Worm (Caenorhabditis elegans) whole organism, dauer: ENCODE measurements around the gene isp-1.

Source experiments
- unc-62 ChIP-seq: sonication (generic microtip); optimal IDR thresholded peaks from 2 replicates; lab custom pipeline; 2017; ENCODE audit warnings: missing biosample characterization, missing genetic modification reagents, missing genetic modification characterization

isp-1 gene

DNA sequence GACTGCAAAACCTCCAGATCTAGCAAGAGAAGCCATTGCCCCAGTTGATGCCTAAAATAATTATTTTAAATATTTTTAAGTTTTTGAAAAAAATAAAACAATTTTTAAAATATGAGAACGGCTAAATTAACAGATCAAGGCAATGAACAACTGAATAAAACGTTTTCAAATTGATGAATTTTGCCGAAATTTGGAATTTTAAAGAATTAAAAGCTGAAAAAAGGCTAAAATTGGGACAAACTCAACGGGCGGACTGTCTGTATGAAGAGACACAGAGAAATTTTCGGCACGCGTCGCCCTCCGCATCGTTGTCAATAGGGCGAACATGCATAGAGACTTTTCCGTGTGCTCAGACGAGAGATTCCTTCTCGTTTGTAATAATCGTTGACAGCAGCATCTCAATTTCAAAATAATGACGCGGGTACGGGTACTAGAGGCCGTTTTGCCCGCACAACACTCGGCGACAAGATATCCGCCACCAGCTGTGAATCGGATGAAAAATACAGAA, at the start of gene isp-1, which contains the start of gene islo-1:
Gene isp-1, minus strand, starts transcription at position 51 of the 508 bp plus-strand sequence.
Gene islo-1, plus strand, starts transcription at position 385 of the 508 bp plus-strand sequence.
- TF ChIP-seq unc-62 (GFP tag; lab: Kevin White, UChicago): no peak

DNA sequence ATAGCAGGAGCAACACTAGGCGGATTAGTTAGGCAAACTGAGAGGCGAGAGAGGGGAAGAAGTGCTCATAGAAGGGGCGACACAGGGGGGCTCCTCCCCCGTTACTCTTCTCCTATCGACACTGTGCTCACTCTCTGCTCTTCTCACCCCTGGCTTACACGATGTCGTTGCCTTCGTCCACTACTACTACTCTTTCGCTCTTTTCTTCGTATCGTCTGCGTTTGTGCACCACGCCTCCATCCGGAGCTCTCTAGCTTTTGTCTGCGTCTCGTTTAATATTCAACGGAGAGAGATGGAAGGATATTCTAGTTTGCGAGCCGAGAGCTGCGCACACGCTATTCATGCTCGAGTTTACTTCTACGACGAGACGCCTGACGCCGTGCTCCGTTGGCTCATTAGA, 47.5 kb upstream of the isp-1 start:
- TF ChIP-seq unc-62 (GFP tag; lab: Kevin White, UChicago): no peak

DNA sequence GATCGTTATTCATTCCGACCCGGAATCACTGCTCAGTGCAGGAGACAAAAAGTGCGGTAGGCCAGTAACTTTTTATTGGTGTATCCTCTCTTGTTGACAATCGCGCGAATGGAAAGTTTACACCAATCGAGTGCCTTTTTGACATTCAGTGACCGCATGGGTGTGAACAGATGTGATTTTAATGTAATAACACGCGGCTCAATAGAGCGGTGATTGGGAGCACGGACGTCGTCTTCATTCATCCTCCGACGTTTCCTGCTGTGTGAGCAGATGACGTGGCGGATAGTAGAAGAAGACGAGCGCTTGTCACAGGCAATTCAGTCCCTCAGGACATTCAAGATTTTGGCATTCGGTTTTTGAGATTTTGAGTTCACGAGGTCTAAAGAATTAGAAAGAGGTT, 46.7 kb upstream of the isp-1 start:
- no peak for TF ChIP-seq unc-62 (GFP tag; lab: Kevin White, UChicago)

DNA sequence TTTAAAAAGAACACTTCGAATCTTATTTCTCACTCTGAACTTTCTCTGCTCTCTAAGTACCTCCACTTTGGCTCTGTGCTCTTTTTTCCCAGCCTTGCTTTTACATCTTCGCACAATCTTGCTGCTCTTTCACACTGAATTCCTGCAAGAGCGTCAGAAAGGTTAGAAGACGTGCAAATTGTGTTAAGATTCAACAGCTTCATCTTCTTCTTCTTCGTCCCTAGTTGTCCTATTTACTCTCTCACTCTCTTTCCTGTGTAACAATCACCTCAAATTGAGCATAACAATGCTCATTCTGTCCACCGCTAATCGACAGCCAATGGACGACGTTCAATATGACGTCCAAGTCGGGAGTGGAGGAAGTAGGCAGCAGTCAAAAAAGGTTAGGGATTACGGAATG, 45.5 kb upstream of the isp-1 start:
- TF ChIP-seq unc-62 (GFP tag; lab: Kevin White, UChicago): no peak

DNA sequence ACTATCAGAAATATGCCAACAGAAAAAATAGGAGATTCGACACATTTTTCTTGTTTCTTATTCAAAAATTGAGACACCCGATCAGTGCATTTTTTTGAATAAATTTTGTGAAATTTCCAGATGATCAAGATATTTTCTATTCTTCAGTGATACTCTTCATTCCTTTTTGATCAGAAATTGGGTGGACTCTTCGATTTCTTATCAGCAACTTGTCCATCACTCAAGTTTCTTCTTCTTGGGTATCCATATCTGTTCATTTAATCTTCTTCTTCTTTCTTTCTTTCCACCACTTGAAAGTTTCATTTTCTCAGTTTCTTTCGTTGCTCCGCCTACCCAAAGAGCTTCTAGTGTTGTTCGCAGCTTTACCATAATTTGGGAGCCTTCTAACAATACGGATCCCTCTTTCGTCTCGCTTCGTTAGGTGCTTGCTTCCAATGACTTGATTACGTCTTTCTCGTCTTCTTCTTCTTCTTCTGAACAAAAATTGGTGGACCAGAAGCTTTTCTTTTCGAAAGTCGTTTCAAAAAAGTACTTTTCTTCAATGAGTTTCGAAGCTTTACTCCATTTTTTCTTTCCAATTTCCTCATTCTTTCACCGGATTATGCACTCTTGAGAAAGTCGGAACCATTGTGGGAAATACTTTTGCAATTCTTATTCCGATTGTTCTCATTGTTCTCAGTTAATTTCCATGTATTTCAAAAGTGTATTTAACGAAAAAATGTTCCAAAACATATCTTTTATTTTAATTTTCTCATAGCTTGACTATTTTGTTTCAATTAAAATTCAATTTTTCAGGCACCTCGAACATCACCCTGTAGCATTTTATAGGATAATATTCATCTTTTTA, 40.1 kb upstream of the isp-1 start, which contains the start of gene pct-1:
Gene pct-1, plus strand, starts transcription at position 797 of the 847 bp plus-strand sequence.
- TF ChIP-seq unc-62 (GFP tag; lab: Kevin White, UChicago): no peak

DNA sequence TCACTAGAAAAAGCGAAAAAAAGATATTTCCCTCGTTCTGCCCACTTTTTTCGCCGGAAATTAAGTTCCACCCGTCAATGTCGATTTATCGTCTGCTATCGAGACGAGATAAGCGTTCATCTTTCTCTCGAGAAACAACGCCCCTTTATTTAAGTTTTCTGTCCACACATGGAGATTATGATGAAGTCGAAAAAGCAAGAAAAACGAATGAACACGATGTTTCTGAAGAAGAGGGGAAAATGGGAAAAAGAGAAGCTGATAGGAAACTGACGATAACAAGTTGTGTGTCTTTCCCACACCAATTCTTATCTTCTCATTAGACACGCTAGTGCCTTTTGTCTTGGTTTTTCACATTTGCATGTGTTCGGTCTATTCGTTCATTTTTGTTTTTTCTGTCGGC, 38.9 kb upstream of the isp-1 start:
- TF ChIP-seq unc-62 (GFP tag; lab: Kevin White, UChicago): no peak

DNA sequence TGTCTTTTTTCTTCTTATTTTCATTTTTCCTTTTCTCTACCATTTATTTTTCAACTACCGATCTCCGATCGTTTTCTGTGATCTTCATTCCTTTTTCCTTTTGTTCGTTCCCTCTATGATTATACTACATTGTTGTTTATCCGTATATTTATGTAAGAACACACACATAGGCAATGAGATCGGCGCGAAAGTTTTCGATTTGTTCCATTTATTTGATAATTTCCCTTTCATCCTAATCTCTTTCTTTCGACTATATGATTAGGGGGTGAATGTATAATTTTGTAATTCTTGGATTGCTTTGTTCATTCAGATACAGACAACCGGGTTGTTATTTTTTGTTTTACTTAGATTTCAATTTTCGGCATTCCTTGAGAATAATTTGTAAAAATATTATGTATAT, 37.8 kb upstream of the isp-1 start:
- TF ChIP-seq unc-62 (GFP tag; lab: Kevin White, UChicago): no peak

DNA sequence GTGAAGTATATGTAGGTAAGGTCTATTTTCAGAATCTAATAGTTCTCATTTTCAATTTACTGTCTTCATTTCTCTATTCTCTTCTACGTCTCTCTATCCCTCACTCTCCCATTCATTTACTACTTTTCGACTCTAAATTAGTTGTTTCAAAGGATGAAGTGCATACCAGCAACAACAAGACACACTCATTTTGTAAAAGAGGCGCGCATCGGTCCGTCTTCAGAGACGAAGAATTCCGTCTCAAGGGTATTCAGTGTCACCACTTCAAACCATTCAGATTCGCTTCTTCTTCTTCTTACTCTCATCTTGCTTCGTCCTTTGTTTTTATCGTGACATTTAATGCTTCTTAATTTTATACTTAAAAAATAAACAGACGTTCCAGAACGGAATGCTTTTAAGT, 35.5 kb upstream of the isp-1 start:
- TF ChIP-seq unc-62 (GFP tag; lab: Kevin White, UChicago): no peak

ce11 chrIV:8170264-8170663, 34.4 kb upstream of the isp-1 start:
- TF ChIP-seq unc-62 (GFP tag; lab: Kevin White, UChicago): no peak

DNA sequence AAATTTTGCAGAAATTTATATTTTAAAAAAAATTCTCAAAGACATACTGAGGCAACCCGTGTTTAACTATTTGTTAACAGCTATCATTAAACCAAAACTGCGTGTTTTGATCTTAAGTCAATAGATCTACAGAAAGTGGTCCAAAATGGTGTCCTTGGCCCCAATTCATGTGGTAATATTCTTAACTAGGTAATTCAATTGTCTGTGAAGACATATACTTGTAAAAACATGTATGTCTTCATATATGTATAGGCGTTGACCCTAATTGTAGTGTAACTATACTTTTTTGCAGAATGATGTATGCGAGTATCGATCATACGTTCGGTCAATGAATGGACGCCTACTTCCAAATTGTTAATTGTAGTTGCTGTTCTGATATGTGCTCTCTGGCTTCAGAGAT, 33.8 kb upstream of the isp-1 start, which contains the start of gene C07G1.15:
Gene C07G1.15, plus strand, starts transcription at position 301 of the 400 bp plus-strand sequence.
- TF ChIP-seq unc-62 (GFP tag; lab: Kevin White, UChicago): no peak

DNA sequence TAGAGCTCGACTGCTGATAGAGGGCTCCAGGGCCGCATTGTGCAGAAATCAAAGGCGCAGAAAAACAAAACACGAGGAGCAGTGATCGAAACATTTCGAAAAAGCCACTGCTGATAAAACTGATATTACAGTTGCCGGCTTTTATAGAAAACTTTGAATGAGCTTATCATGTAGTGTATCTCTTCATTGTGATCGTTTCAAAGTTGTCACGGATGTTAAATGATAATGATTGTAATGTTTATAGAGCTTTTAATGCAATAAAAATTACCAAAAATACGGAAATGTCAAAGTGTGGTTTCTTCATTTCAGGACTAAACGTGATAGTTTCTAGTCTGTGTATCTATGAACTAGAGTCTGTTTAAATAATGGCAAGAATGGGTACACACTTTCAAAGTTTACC, 32.8 kb upstream of the isp-1 start, which contains the start of gene clec-52:
Gene clec-52, minus strand, starts transcription at position 101 of the 400 bp plus-strand sequence.
- no peak for TF ChIP-seq unc-62 (GFP tag; lab: Kevin White, UChicago)

ce11 chrIV:8165950-8166349, 30.1 kb upstream of the isp-1 start, which contains the start of gene B0218.7:
Gene B0218.7 (minus strand): TSS chrIV:8166050.
- TF ChIP-seq unc-62 (GFP tag; lab: Kevin White, UChicago): no peak

- no peak for TF ChIP-seq unc-62 (GFP tag; lab: Kevin White, UChicago)
Measured at ce11 chrIV:8164515-8164914, 28.7 kb upstream of the isp-1 start.

DNA sequence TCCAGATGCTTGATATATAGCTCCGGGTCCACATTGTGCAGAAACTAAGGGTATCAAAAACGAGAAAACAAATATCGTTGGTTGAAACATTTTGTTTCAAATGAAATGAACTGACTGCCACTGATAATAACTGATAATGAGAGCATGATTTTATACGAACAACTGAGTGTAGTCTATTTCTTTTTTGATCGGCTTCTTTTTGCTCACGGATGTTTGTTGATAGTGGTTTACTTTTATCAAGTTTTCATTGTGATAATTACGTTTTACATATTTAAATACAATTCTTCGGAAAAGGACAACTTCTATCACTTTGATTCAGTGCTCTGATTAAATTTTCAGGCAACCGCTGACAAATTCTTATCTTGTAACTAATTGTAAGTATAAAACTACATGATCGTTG, 27.8 kb upstream of the isp-1 start, which contains the start of gene clec-51:
Gene clec-51, minus strand, starts transcription at position 114 of the 400 bp plus-strand sequence.
- no peak for TF ChIP-seq unc-62 (GFP tag; lab: Kevin White, UChicago)

- no peak for TF ChIP-seq unc-62 (GFP tag; lab: Kevin White, UChicago)
Measured at ce11 chrIV:8161774-8162173, 25.9 kb upstream of the isp-1 start.

DNA sequence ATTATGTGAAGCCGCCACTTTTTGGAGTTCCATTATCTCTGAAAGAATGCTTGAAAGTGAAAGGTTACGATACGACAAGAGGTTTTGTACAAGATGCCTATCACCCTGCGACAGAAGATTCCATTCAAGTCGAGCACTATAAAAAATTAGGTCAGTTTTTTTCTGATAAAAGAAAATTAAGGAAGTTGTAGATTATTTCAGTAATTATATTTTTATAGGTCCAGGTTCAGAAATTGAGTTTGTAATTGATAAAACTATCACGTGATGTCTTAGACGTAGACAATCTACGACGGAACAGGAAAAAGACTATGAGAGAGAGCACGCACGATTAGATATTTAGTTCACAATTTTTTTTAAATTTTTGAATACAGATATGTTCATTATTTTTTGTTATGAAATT, 24.1 kb upstream of the isp-1 start:
- no peak for TF ChIP-seq unc-62 (GFP tag; lab: Kevin White, UChicago)
